Worm (Caenorhabditis elegans): ENCODE data around the gene srh-308.

The srh-308 gene

DNA sequence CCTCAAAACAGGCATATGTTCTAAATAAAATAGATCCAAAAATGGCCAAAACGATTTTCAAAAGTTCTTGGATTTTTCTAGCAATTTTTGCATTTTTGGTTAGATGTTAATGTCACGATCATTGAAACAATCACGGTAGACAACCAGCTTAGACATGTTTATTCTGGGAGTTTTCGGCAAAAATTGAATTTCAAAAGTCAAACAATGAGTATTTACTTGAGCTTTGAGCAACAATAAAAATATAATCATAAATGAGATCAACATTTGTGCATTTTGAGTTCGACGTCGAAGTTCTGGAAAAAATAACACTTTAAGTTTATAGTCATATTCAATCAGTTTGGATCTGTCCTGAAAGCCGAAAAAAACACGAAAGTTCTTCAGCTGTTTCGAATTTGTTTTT is 8.8 kb upstream of the srh-308 start, which contains the start of gene T08G5.2:
Gene T08G5.2 (minus strand): TSS at position 101 of the 400 bp plus-strand sequence.
- no peak for TF ChIP-seq elt-1 (tag; optimal IDR thresholded peaks at IDR 0.05; ENCODE audit: borderline replicate concordance, insufficient read depth)
- TF ChIP-seq unc-120 (tag; optimal IDR thresholded peaks at IDR 0.05; ENCODE audit: poor library complexity, severe bottlenecking) = no peak
- no peak for TF ChIP-seq mab-5 (tag; optimal IDR thresholded peaks at IDR 0.05)
- no peak for TF ChIP-seq lin-13 (tag; optimal IDR thresholded peaks at IDR 0.05)
- TF ChIP-seq ceh-43 (GFP tag; optimal IDR thresholded peaks at IDR 0.05) = no peak
- TF ChIP-seq ham-2 (GFP tag; optimal IDR thresholded peaks at IDR 0.05) = no peak
- no peak for TF ChIP-seq zip-8 (tag; optimal IDR thresholded peaks at IDR 0.05)
- no peak for TF ChIP-seq flh-1 (GFP tag; optimal IDR thresholded peaks at IDR 0.05)
- TF ChIP-seq nhr-237 (tag; optimal IDR thresholded peaks at IDR 0.05) = no peak
- no peak for TF ChIP-seq ces-1 (GFP tag; optimal IDR thresholded peaks at IDR 0.05)
- no peak for TF ChIP-seq ceh-39 (tag; optimal IDR thresholded peaks at IDR 0.05)
- TF ChIP-seq bed-3 (GFP tag; optimal IDR thresholded peaks at IDR 0.05) = no peak
- no peak for TF ChIP-seq snpc-4 (tag; optimal IDR thresholded peaks at IDR 0.05)
- TF ChIP-seq lsy-2 (tag; optimal IDR thresholded peaks at IDR 0.05) = no peak
- TF ChIP-seq nhr-28 (tag; optimal IDR thresholded peaks at IDR 0.05) = no peak

ce11 chrV:14023074-14023473 is 5.7 kb upstream of the srh-308 start, which contains the start of gene T08G5.15:
Gene T08G5.15 (minus strand): TSS chrV:14023174.
- TF ChIP-seq ceh-39 (tag; optimal IDR thresholded peaks at IDR 0.05) (no peak), drap-1 (GFP tag; optimal IDR thresholded peaks at IDR 0.05) (no peak), elt-1 (tag; optimal IDR thresholded peaks at IDR 0.05; ENCODE audit: borderline replicate concordance, insufficient read depth) (no peak), tbx-8 (GFP tag; optimal IDR thresholded peaks at IDR 0.05) (no peak), nhr-12 (tag; optimal IDR thresholded peaks at IDR 0.05) (no peak), hlh-1 (tag; optimal IDR thresholded peaks at IDR 0.05) (no peak), elt-3 (tag; optimal IDR thresholded peaks at IDR 0.05) (no peak), zip-8 (tag; optimal IDR thresholded peaks at IDR 0.05) (no peak), lsy-2 (tag; optimal IDR thresholded peaks at IDR 0.05) (no peak), pha-4 (tag; optimal IDR thresholded peaks at IDR 0.05) (no peak), nhr-28 (tag; optimal IDR thresholded peaks at IDR 0.05) (no peak), nhr-237 (tag; optimal IDR thresholded peaks at IDR 0.05) (no peak), sem-2 (GFP tag; optimal IDR thresholded peaks at IDR 0.05) (no peak), M03D4.4 (tag; optimal IDR thresholded peaks at IDR 0.05) (no peak), lin-32 (GFP tag; optimal IDR thresholded peaks at IDR 0.05) (no peak), mls-2 (tag; optimal IDR thresholded peaks at IDR 0.05) (no peak), unc-62 (GFP tag; optimal IDR thresholded peaks at IDR 0.05) (no peak)

- TF ChIP-seq flh-1 (GFP tag; optimal IDR thresholded peaks at IDR 0.05) (no peak), nhr-237 (tag; optimal IDR thresholded peaks at IDR 0.05) (no peak), mls-2 (tag; optimal IDR thresholded peaks at IDR 0.05) (no peak), cnd-1 (tag; optimal IDR thresholded peaks at IDR 0.05) (no peak), pha-4 (tag; optimal IDR thresholded peaks at IDR 0.05) (no peak), nhr-76 (tag; optimal IDR thresholded peaks at IDR 0.05) (no peak), ceh-83 (GFP tag; optimal IDR thresholded peaks at IDR 0.05) (no peak), tbx-8 (GFP tag; optimal IDR thresholded peaks at IDR 0.05) (no peak), bed-3 (GFP tag; optimal IDR thresholded peaks at IDR 0.05) (no peak), zip-8 (tag; optimal IDR thresholded peaks at IDR 0.05) (no peak), unc-62 (GFP tag; optimal IDR thresholded peaks at IDR 0.05) (no peak), elt-3 (tag; optimal IDR thresholded peaks at IDR 0.05) (no peak), elt-1 (tag; optimal IDR thresholded peaks at IDR 0.05; ENCODE audit: borderline replicate concordance, insufficient read depth) (no peak), unc-39 (tag; optimal IDR thresholded peaks at IDR 0.05) (no peak), lsy-2 (tag; optimal IDR thresholded peaks at IDR 0.05) (no peak), lin-32 (GFP tag; optimal IDR thresholded peaks at IDR 0.05) (no peak), ztf-11 (tag; optimal IDR thresholded peaks at IDR 0.05) (no peak), nhr-28 (tag; optimal IDR thresholded peaks at IDR 0.05) (no peak)
Observed at ce11 chrV:14018640-14019039, 1.3 kb upstream of the srh-308 start, which contains the start of the genes mtl-2 and T08G5.1. Gene mtl-2 (minus strand): TSS chrV:14018673. Gene T08G5.1 (plus strand): TSS chrV:14018766.

DNA sequence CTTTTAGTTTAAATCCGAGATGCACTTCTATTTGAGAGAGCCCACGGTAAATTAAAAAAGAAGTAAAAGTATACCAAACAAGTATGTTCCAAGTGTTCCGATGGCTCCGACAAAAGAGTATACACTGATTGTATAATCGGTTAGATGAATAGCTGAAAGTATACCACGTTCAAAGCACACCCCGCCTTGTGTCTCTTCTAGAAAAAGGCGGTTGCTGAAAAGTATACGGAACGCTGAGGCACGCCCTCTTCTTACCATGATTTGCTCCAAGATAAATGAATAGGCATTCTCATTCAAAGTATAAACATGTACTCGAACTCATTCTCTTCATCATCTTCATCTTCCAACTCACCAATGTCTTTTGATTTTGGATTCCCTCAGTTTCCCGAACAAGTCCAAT is 3.0 kb downstream of the srh-308 start, which contains the start of gene end-3:
Gene end-3 (plus strand): TSS at position 301 of the 400 bp plus-strand sequence.
- TF ChIP-seq sptf-1 (tag; optimal IDR thresholded peaks at IDR 0.05) (no peak), flh-1 (GFP tag; optimal IDR thresholded peaks at IDR 0.05) (no peak), nhr-2 (tag; optimal IDR thresholded peaks at IDR 0.05) (no peak), ztf-11 (tag; optimal IDR thresholded peaks at IDR 0.05) (no peak), unc-39 (tag; optimal IDR thresholded peaks at IDR 0.05) (no peak), unc-62 (GFP tag; optimal IDR thresholded peaks at IDR 0.05) (no peak), hlh-1 (tag; optimal IDR thresholded peaks at IDR 0.05) (no peak), drap-1 (GFP tag; optimal IDR thresholded peaks at IDR 0.05) (no peak), mep-1 (tag; optimal IDR thresholded peaks at IDR 0.05) (no peak), zip-8 (tag; optimal IDR thresholded peaks at IDR 0.05) (no peak), pha-4 (tag; optimal IDR thresholded peaks at IDR 0.05) (no peak), mab-5 (tag; optimal IDR thresholded peaks at IDR 0.05) (no peak), lsy-2 (tag; optimal IDR thresholded peaks at IDR 0.05) (no peak), lin-13 (tag; optimal IDR thresholded peaks at IDR 0.05) (no peak), ces-1 (GFP tag; optimal IDR thresholded peaks at IDR 0.05) (no peak), nhr-237 (tag; optimal IDR thresholded peaks at IDR 0.05) (no peak)
